Fruit fly (Drosophila melanogaster): ENCODE results near the gene CG6980.

The CG6980 gene

dm6 chr3R:24816993-24817854 lies 9.8 kb downstream of the CG6980 start, which contains the start of the genes CG5808 and Saf-B:
Gene CG5808, minus strand, starts transcription at chr3R:24817007.
Gene Saf-B, plus strand, starts transcription at chr3R:24817464.
- TF ChIP-seq psq (GFP tag; optimal IDR thresholded peaks at IDR 0.05) (peak; percentile 27), Rel (GFP tag; optimal IDR thresholded peaks at IDR 0.05) (no peak), Rel (tag; optimal IDR thresholded peaks at IDR 0.05) (peak; percentile 19), woc (GFP tag; optimal IDR thresholded peaks at IDR 0.05) (no peak), Hr78 (GFP tag; optimal IDR thresholded peaks at IDR 0.05) (no peak), dsf (GFP tag; optimal IDR thresholded peaks at IDR 0.05; ENCODE audit: borderline replicate concordance) (no peak), br (GFP tag; optimal IDR thresholded peaks at IDR 0.05) (no peak), usp (GFP tag; optimal IDR thresholded peaks at IDR 0.05) (no peak), Dif (GFP tag; optimal IDR thresholded peaks at IDR 0.05; ENCODE audit: partially characterized antibody) (no peak), Hr83 (GFP tag; optimal IDR thresholded peaks at IDR 0.05; ENCODE audit: poor library complexity, severe bottlenecking) (peak; percentile 22)

- TF ChIP-seq Rel (GFP tag; optimal IDR thresholded peaks at IDR 0.05) (no peak), Rel (tag; optimal IDR thresholded peaks at IDR 0.05) (peak; percentile 96), fru (GFP tag; optimal IDR thresholded peaks at IDR 0.05) (no peak)
Measured at dm6 chr3R:24823061-24823460, 15.6 kb downstream of the CG6980 start.

dm6 chr3R:24825548-24825947 lies 18.1 kb downstream of the CG6980 start, which contains the start of gene niki:
Gene niki, minus strand, starts transcription at chr3R:24825648.
- TF ChIP-seq Sp1 (GFP tag; optimal IDR thresholded peaks at IDR 0.05): no peak

- no peak for TF ChIP-seq Sp1 (GFP tag; optimal IDR thresholded peaks at IDR 0.05)
- no peak for TF ChIP-seq fru (GFP tag; optimal IDR thresholded peaks at IDR 0.05)
- no peak for TF ChIP-seq Dif (GFP tag; optimal IDR thresholded peaks at IDR 0.05; ENCODE audit: partially characterized antibody)
- no peak for TF ChIP-seq dsf (GFP tag; optimal IDR thresholded peaks at IDR 0.05; ENCODE audit: borderline replicate concordance)
- TF ChIP-seq Abd-B (GFP tag; optimal IDR thresholded peaks at IDR 0.05): no peak
- TF ChIP-seq Hnf4 (GFP tag; optimal IDR thresholded peaks at IDR 0.05): no peak
- no peak for TF ChIP-seq usp (GFP tag; optimal IDR thresholded peaks at IDR 0.05)
- TF ChIP-seq Dfd (GFP tag; optimal IDR thresholded peaks at IDR 0.05): no peak
- no peak for TF ChIP-seq psq (GFP tag; optimal IDR thresholded peaks at IDR 0.05)
- TF ChIP-seq brk (GFP tag; optimal IDR thresholded peaks at IDR 0.05): no peak
- TF ChIP-seq Myc (optimal IDR thresholded peaks at IDR 0.05): no peak
- TF ChIP-seq lola (GFP tag; optimal IDR thresholded peaks at IDR 0.05): no peak
- TF ChIP-seq tai (GFP tag; optimal IDR thresholded peaks at IDR 0.05): no peak
- no peak for TF ChIP-seq h (GFP tag; optimal IDR thresholded peaks at IDR 0.05)
- TF ChIP-seq rgr (GFP tag; optimal IDR thresholded peaks at IDR 0.05): no peak
- no peak for TF ChIP-seq jim (GFP tag; optimal IDR thresholded peaks at IDR 0.05)
- no peak for TF ChIP-seq foxo (GFP tag; optimal IDR thresholded peaks at IDR 0.05)
- TF ChIP-seq Jra (GFP tag; optimal IDR thresholded peaks at IDR 0.05): no peak
- no peak for TF ChIP-seq Hr78 (GFP tag; optimal IDR thresholded peaks at IDR 0.05)
Measured at dm6 chr3R:24828234-24828633, 20.8 kb downstream of the CG6980 start, which contains the start of gene RabX4. Gene RabX4, minus strand, starts transcription at chr3R:24828409.

- TF ChIP-seq lola (GFP tag; optimal IDR thresholded peaks at IDR 0.05) (no peak), Vsx2 (GFP tag; optimal IDR thresholded peaks at IDR 0.05; ENCODE audit: partially characterized antibody) (no peak), Abd-B (GFP tag; optimal IDR thresholded peaks at IDR 0.05) (no peak), fru (GFP tag; optimal IDR thresholded peaks at IDR 0.05) (no peak), ey (GFP tag; optimal IDR thresholded peaks at IDR 0.05) (peak; percentile 42), pan (optimal IDR thresholded peaks at IDR 0.05) (no peak), Myc (optimal IDR thresholded peaks at IDR 0.05) (peak; percentile 99), GATAd (GFP tag; optimal IDR thresholded peaks at IDR 0.05) (no peak), tai (GFP tag; optimal IDR thresholded peaks at IDR 0.05) (no peak), Hnf4 (GFP tag; optimal IDR thresholded peaks at IDR 0.05) (no peak), usp (GFP tag; optimal IDR thresholded peaks at IDR 0.05) (no peak), CG32264 (GFP tag; optimal IDR thresholded peaks at IDR 0.05) (no peak), HLH106 (tag; optimal IDR thresholded peaks at IDR 0.05) (peak; percentile 81), foxo (GFP tag; optimal IDR thresholded peaks at IDR 0.05) (peak in 1 of 2 experiments; percentile 68), dmrt93B (GFP tag; optimal IDR thresholded peaks at IDR 0.05) (no peak), br (GFP tag; optimal IDR thresholded peaks at IDR 0.05) (no peak), woc (GFP tag; optimal IDR thresholded peaks at IDR 0.05) (peak; percentile 78), rgr (GFP tag; optimal IDR thresholded peaks at IDR 0.05) (no peak), CG9705 (GFP tag; optimal IDR thresholded peaks at IDR 0.05) (peak; percentile 64), Dif (GFP tag; optimal IDR thresholded peaks at IDR 0.05; ENCODE audit: partially characterized antibody) (no peak), h (GFP tag; optimal IDR thresholded peaks at IDR 0.05) (no peak), sv (GFP tag; optimal IDR thresholded peaks at IDR 0.05) (peak; percentile 15), N (GFP tag; optimal IDR thresholded peaks at IDR 0.05) (no peak), brk (GFP tag; optimal IDR thresholded peaks at IDR 0.05) (no peak), Hr83 (GFP tag; optimal IDR thresholded peaks at IDR 0.05; ENCODE audit: poor library complexity, severe bottlenecking) (no peak), dl (GFP tag; optimal IDR thresholded peaks at IDR 0.05; ENCODE audit: insufficient read depth in 1 of 2, partially characterized antibody in 2 of 2) (no peak), psq (GFP tag; optimal IDR thresholded peaks at IDR 0.05) (peak; percentile 75), Jra (GFP tag; optimal IDR thresholded peaks at IDR 0.05) (no peak), jim (GFP tag; optimal IDR thresholded peaks at IDR 0.05) (no peak), Dfd (GFP tag; optimal IDR thresholded peaks at IDR 0.05) (no peak), Rel (GFP tag; optimal IDR thresholded peaks at IDR 0.05) (no peak), Rel (tag; optimal IDR thresholded peaks at IDR 0.05) (no peak), Hr78 (GFP tag; optimal IDR thresholded peaks at IDR 0.05) (no peak), Sp1 (GFP tag; optimal IDR thresholded peaks at IDR 0.05) (no peak)
Measured at dm6 chr3R:24829887-24830351, 22.5 kb downstream of the CG6980 start, which contains the start of the genes Kaz and CG43273. Gene Kaz, minus strand, starts transcription at chr3R:24829959. Gene CG43273, plus strand, starts transcription at chr3R:24830301.
